Fruit fly (Drosophila melanogaster): Measurements from ENCODE around the gene CG12502.

CG12502 gene

DNA sequence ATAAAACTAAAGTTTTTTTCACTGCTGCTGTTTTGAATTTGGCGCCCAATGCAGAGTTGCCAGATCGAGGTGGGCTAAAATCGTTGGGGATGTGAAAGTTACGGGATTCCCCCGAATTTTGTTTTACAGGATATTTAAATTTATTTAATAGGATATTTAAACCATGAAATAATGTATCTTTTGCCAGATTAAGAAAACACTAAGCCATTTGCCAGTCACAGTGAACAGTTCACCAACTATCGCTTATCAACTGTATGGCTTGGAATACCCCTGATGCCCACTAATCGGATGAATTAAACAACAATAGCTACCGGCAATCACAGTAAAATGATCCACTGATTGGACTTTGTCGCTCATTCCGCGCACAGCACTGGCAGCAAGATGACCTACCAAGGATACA, 14.1 kb upstream of the CG12502 start, which contains the start of gene Dci (continued):
- no peak for TF ChIP-seq CG4282 (GFP tag; optimal IDR thresholded peaks at IDR 0.05)
- TF ChIP-seq CG11093 (GFP tag; IDR thresholded peaks at IDR 0.05): peak; percentile 69; the same call in 2 of the 3 replicates
- TF ChIP-seq phol (tag; optimal IDR thresholded peaks at IDR 0.05): peak; percentile 66
- no peak for TF ChIP-seq yki (optimal IDR thresholded peaks at IDR 0.05)
- peak; percentile 86 for TF ChIP-seq H2.0 (GFP tag; IDR thresholded peaks at IDR 0.05)
- no peak for TF ChIP-seq CG10543 (GFP tag; optimal IDR thresholded peaks at IDR 0.05)
- no peak for TF ChIP-seq Deaf1 (tag; optimal IDR thresholded peaks at IDR 0.05)
- peak; percentile 52; the same call in 1 of the 3 replicates for TF ChIP-seq H15 (GFP tag; IDR thresholded peaks at IDR 0.05)
- no peak for TF ChIP-seq scrt (GFP tag; optimal IDR thresholded peaks at IDR 0.05)
- peak; percentile 49 for TF ChIP-seq CG7839 (tag; optimal IDR thresholded peaks at IDR 0.05)
- TF ChIP-seq CG11456 (GFP tag; IDR thresholded peaks at IDR 0.05): peak; percentile 79
- TF ChIP-seq tap (tag; optimal IDR thresholded peaks at IDR 0.05): no peak
- TF ChIP-seq hth (optimal IDR thresholded peaks at IDR 0.05): no peak
- peak; percentile 17 for TF ChIP-seq CG7987 (GFP tag; optimal IDR thresholded peaks at IDR 0.05)
- no peak for TF ChIP-seq Spps (tag; optimal IDR thresholded peaks at IDR 0.05)
- TF ChIP-seq CG10959 (GFP tag; IDR thresholded peaks at IDR 0.05): peak; percentile 47; the same call in 1 of the 2 replicates
- TF ChIP-seq eyg (GFP tag; optimal IDR thresholded peaks at IDR 0.05): no peak
- TF ChIP-seq crp (GFP tag; optimal IDR thresholded peaks at IDR 0.05): peak in 1 of 2 experiments; percentile 7
- peak; percentile 73 for TF ChIP-seq CG10267 (tag; optimal IDR thresholded peaks at IDR 0.05)
- peak; percentile 91 for TF ChIP-seq CG13287 (GFP tag; IDR thresholded peaks at IDR 0.05; ENCODE audit: partially characterized antibody)
- TF ChIP-seq CG10366 (GFP tag; IDR thresholded peaks at IDR 0.05): peak; percentile 82
- peak; percentile 99 for TF ChIP-seq Ets65A (GFP tag)
- no peak for TF ChIP-seq CG10274 (GFP tag; optimal IDR thresholded peaks at IDR 0.05)
- peak; percentile 22 for TF ChIP-seq CG11723 (GFP tag; optimal IDR thresholded peaks at IDR 0.05)
- peak; percentile 59 for TF ChIP-seq Oaz (GFP tag; IDR thresholded peaks at IDR 0.05)
- peak; percentile 70 for TF ChIP-seq Ets97D (GFP tag; optimal IDR thresholded peaks at IDR 0.05)
- TF ChIP-seq CG17912 (GFP tag; optimal IDR thresholded peaks at IDR 0.05): no peak
- peak; percentile 59; the same call in 1 of the 2 replicates for TF ChIP-seq danr (GFP tag; IDR thresholded peaks at IDR 0.05)
- TF ChIP-seq CG6689 (GFP tag; IDR thresholded peaks at IDR 0.05): peak; percentile 59
- peak; percentile 85 for TF ChIP-seq CG30403 (GFP tag; optimal IDR thresholded peaks at IDR 0.05)
- peak; percentile 10; the same call in 1 of the 2 replicates for TF ChIP-seq ro (GFP tag; IDR thresholded peaks at IDR 0.05)
- TF ChIP-seq Myb (GFP tag; optimal IDR thresholded peaks at IDR 0.05): peak; percentile 10
- TF ChIP-seq Bgb (GFP tag; IDR thresholded peaks at IDR 0.05; ENCODE audit: partially characterized antibody): peak; percentile 82
- no peak for TF ChIP-seq fru (optimal IDR thresholded peaks at IDR 0.05)
- TF ChIP-seq CG17385 (GFP tag; optimal IDR thresholded peaks at IDR 0.05): peak; percentile 24
- TF ChIP-seq ems (GFP tag; optimal IDR thresholded peaks at IDR 0.05): peak; percentile 60
- TF ChIP-seq Vsx1 (GFP tag; optimal IDR thresholded peaks at IDR 0.05): no peak
- peak; percentile 80 for TF ChIP-seq inv (GFP tag; IDR thresholded peaks at IDR 0.05; ENCODE audit: partially characterized antibody)
- TF ChIP-seq Adf1 (GFP tag; IDR thresholded peaks at IDR 0.05): peak; percentile 60
- TF ChIP-seq ERR (GFP tag; optimal IDR thresholded peaks at IDR 0.05): peak; percentile 39
- peak; percentile 3 for TF ChIP-seq CG4424 (GFP tag; optimal IDR thresholded peaks at IDR 0.05)
- TF ChIP-seq p53 (GFP tag; optimal IDR thresholded peaks at IDR 0.05): no peak
- TF ChIP-seq fd102C (GFP tag; optimal IDR thresholded peaks at IDR 0.05): no peak
- peak; percentile 71 for TF ChIP-seq CG1602 (GFP tag; optimal IDR thresholded peaks at IDR 0.05)
- peak; percentile 50 for TF ChIP-seq crc (GFP tag; optimal IDR thresholded peaks at IDR 0.05)
- peak; percentile 84 for TF ChIP-seq CoRest (tag; optimal IDR thresholded peaks at IDR 0.05)
- TF ChIP-seq peb (GFP tag; IDR thresholded peaks at IDR 0.05): 0 out of 2 replicates have a peak, but pooled peaks have one; percentile 34
- TF ChIP-seq gro (GFP tag; optimal IDR thresholded peaks at IDR 0.05): no peak
- TF ChIP-seq dati (GFP tag; IDR thresholded peaks at IDR 0.05): no peak
- no peak for TF ChIP-seq CG13123 (GFP tag; optimal IDR thresholded peaks at IDR 0.05)
- TF ChIP-seq Blimp-1 (GFP tag; optimal IDR thresholded peaks at IDR 0.05): no peak
- peak; percentile 77 for TF ChIP-seq HmgZ (tag; optimal IDR thresholded peaks at IDR 0.05)
